Worm (Caenorhabditis elegans) whole organism, L3 larva: ENCODE data around the gene Y38H6C.15.
"Not testable (repeated sequence)": the region's sequence is repeated elsewhere in the genome, so short reads cannot be mapped to it uniquely, and the experiment has no call there.

Experiments
- ZK546.5 ChIP-seq: sonication (generic microtip); optimal IDR thresholded peaks from 2 replicates; lab custom pipeline; 2017; ENCODE audit warnings: missing biosample characterization, missing genetic modification characterization
- ama-1 ChIP-seq: fragments of 150-350 bp; optimal IDR thresholded peaks from 2 replicates; lab custom pipeline; 2018
- ceh-16 ChIP-seq: sonication (generic microtip); optimal IDR thresholded peaks from 2 replicates; lab custom pipeline; 2017; ENCODE audit warnings: missing biosample characterization, missing genetic modification characterization
- ceh-28 ChIP-seq: fragments of 150-350 bp; optimal IDR thresholded peaks from 2 replicates; lab custom pipeline; 2014; ENCODE audit warnings: missing biosample characterization, missing genetic modification reagents, missing genetic modification characterization
- ceh-82 ChIP-seq: fragments of 150-350 bp; optimal IDR thresholded peaks from 2 replicates; lab custom pipeline; 2014; ENCODE audit warnings: missing biosample characterization, missing genetic modification characterization
- daf-12 ChIP-seq: fragments of 150-350 bp; optimal IDR thresholded peaks from 2 replicates; lab custom pipeline; 2014; ENCODE audit warnings: missing biosample characterization, missing genetic modification reagents, missing genetic modification characterization
- egl-27 ChIP-seq: sonication (generic microtip); optimal IDR thresholded peaks from 4 replicates; lab custom pipeline; 2017; ENCODE audit warnings: missing biosample characterization, missing genetic modification reagents, missing genetic modification characterization
- egl-5 ChIP-seq: fragments of 150-350 bp; optimal IDR thresholded peaks from 2 replicates; lab custom pipeline; 2017; ENCODE audit warnings: missing biosample characterization, missing genetic modification reagents, missing genetic modification characterization, inconsistent platforms
- elt-1 ChIP-seq: fragments of 150-350 bp; optimal IDR thresholded peaks from 2 replicates; lab custom pipeline; 2014; ENCODE audit warnings: missing biosample characterization, missing genetic modification characterization
- elt-2 ChIP-seq: sonication (generic microtip); optimal IDR thresholded peaks from 2 replicates; lab custom pipeline; 2016; ENCODE audit warnings: missing genetic modification reagents, mild to moderate bottlenecking, missing genetic modification characterization, missing compliant biosample characterization
- eor-1 ChIP-seq, 2 experiments: fragments of 150-350 bp; optimal IDR thresholded peaks; 2 replicates each; lab custom pipeline; 2014 to 2018; ENCODE audit warnings: missing biosample characterization in 2 of 2, missing genetic modification characterization in 2 of 2
- fkh-10 ChIP-seq: sonication (generic microtip); optimal IDR thresholded peaks from 2 replicates; lab custom pipeline; 2017; ENCODE audit warnings: missing biosample characterization, missing genetic modification reagents, missing genetic modification characterization
- fos-1 ChIP-seq: fragments of 150-350 bp; optimal IDR thresholded peaks from 2 replicates; lab custom pipeline; 2014; ENCODE audit warnings: missing biosample characterization, missing genetic modification characterization
- hmg-11 ChIP-seq: sonication (generic microtip); optimal IDR thresholded peaks from 2 replicates; lab custom pipeline; 2016; ENCODE audit warnings: missing genetic modification characterization, missing compliant biosample characterization
- jun-1 ChIP-seq: fragments of 150-350 bp; optimal IDR thresholded peaks from 2 replicates; lab custom pipeline; 2014; ENCODE audit warnings: missing biosample characterization, missing genetic modification reagents, missing genetic modification characterization
- lin-39 ChIP-seq: fragments of 150-350 bp; optimal IDR thresholded peaks from 2 replicates; lab custom pipeline; 2018; ENCODE audit warnings: missing biosample characterization, missing genetic modification reagents, missing genetic modification characterization
- mml-1 ChIP-seq: fragments of 150-350 bp; sonication (generic microtip); optimal IDR thresholded peaks from 3 replicates; lab custom pipeline; 2014; ENCODE audit warnings: missing biosample characterization, missing genetic modification characterization
- nfya-1 ChIP-seq: sonication (generic microtip); optimal IDR thresholded peaks from 2 replicates; lab custom pipeline; 2017; ENCODE audit warnings: missing genetic modification characterization, mild to moderate bottlenecking, missing compliant biosample characterization, antibody characterized with exemption, moderate library complexity; ENCODE audit not compliant: insufficient read depth
- nhr-23 ChIP-seq: fragments of 150-350 bp; optimal IDR thresholded peaks from 2 replicates; lab custom pipeline; 2014; ENCODE audit warnings: missing biosample characterization, missing genetic modification reagents, missing genetic modification characterization
- nhr-237 ChIP-seq: fragments of 150-350 bp; optimal IDR thresholded peaks from 2 replicates; lab custom pipeline; 2014; ENCODE audit warnings: missing biosample characterization, missing genetic modification characterization
- nhr-28 ChIP-seq: fragments of 150-350 bp; optimal IDR thresholded peaks from 2 replicates; lab custom pipeline; 2014; ENCODE audit warnings: missing biosample characterization, missing genetic modification characterization
- nhr-43 ChIP-seq: sonication (generic microtip); optimal IDR thresholded peaks from 2 replicates; lab custom pipeline; 2016; ENCODE audit warnings: mild to moderate bottlenecking, missing genetic modification characterization, missing compliant biosample characterization; ENCODE audit not compliant: poor library complexity, severe bottlenecking
- nhr-67 ChIP-seq: fragments of 150-350 bp; optimal IDR thresholded peaks from 2 replicates; lab custom pipeline; 2014; ENCODE audit warnings: missing biosample characterization, missing genetic modification characterization
- nhr-76 ChIP-seq: fragments of 150-350 bp; sonication (generic microtip); optimal IDR thresholded peaks from 5 replicates; lab custom pipeline; 2014; ENCODE audit warnings: missing biosample characterization, missing genetic modification characterization
- pha-4 ChIP-seq: fragments of 150-350 bp; optimal IDR thresholded peaks from 2 replicates; lab custom pipeline; 2014; ENCODE audit warnings: missing biosample characterization, missing genetic modification reagents, missing genetic modification characterization
- pqm-1 ChIP-seq: fragments of 150-350 bp; optimal IDR thresholded peaks from 2 replicates; lab custom pipeline; 2017; ENCODE audit warnings: missing biosample characterization, missing genetic modification characterization, inconsistent platforms
- sea-2 ChIP-seq: fragments of 150-350 bp; sonication (generic microtip); optimal IDR thresholded peaks from 4 replicates; lab custom pipeline; 2014; ENCODE audit warnings: missing biosample characterization, missing genetic modification reagents, missing genetic modification characterization
- skn-1 ChIP-seq: fragments of 150-350 bp; optimal IDR thresholded peaks from 2 replicates; lab custom pipeline; 2014; ENCODE audit warnings: missing biosample characterization, missing genetic modification characterization
- tbx-2 ChIP-seq: sonication (generic microtip); optimal IDR thresholded peaks from 2 replicates; lab custom pipeline; 2016; ENCODE audit warnings: mild to moderate bottlenecking, missing genetic modification characterization, missing compliant biosample characterization
- unc-39 ChIP-seq: sonication (generic microtip); optimal IDR thresholded peaks from 4 replicates; lab custom pipeline; 2017; ENCODE audit warnings: missing biosample characterization, missing genetic modification characterization
- unc-62 ChIP-seq: fragments of 150-350 bp; sonication (generic microtip); optimal IDR thresholded peaks from 4 replicates; lab custom pipeline; 2014; ENCODE audit warnings: missing biosample characterization, missing genetic modification reagents, missing genetic modification characterization
- zag-1 ChIP-seq: fragments of 150-350 bp; optimal IDR thresholded peaks from 2 replicates; lab custom pipeline; 2014; ENCODE audit warnings: missing biosample characterization, missing genetic modification characterization
- ztf-11 ChIP-seq: fragments of 150-350 bp; optimal IDR thresholded peaks from 2 replicates; lab custom pipeline; 2014; ENCODE audit warnings: missing biosample characterization, missing genetic modification characterization

Gene Y38H6C.15

ce11 chrV:20513661-20514060, 22.4 kb downstream of the Y38H6C.15 start, which contains the start of gene Y38H6C.8:
Y38H6C.8 (plus strand) TSS chrV:20513961.
- not testable (repeated sequence) for TF ChIP-seq mml-1; ztf-11 (tag; lab: Kevin White, UChicago); egl-27 (tag; lab: Kevin White, UChicago)

- no peak for TF ChIP-seq fkh-10 (GFP tag; lab: Kevin White, UChicago)
- TF ChIP-seq nhr-76 (tag; lab: Kevin White, UChicago) = no peak
- TF ChIP-seq sea-2 (GFP tag; lab: Kevin White, UChicago) = no peak
- TF ChIP-seq pqm-1 (tag; lab: Kevin White, UChicago) = no peak
- no peak for TF ChIP-seq ceh-16 (tag; lab: Kevin White, UChicago)
- TF ChIP-seq fos-1 = no peak
- TF ChIP-seq pha-4 = no peak
- no peak for TF ChIP-seq nhr-28 (tag; lab: Kevin White, UChicago)
These were observed 26.7 kb downstream of the Y38H6C.15 start for ce11 chrV:20509427-20509826.

- TF ChIP-seq unc-62 (GFP tag; lab: Kevin White, UChicago) (no peak), fkh-10 (GFP tag; lab: Kevin White, UChicago) (no peak), unc-39 (tag; lab: Kevin White, UChicago) (no peak), nfya-1 (tag; lab: Kevin White, UChicago) (no peak), mml-1 (no peak), hmg-11 (tag; lab: Kevin White, UChicago) (no peak)
These were observed 29.6 kb downstream of the Y38H6C.15 start for ce11 chrV:20506542-20506941.

- TF ChIP-seq skn-1 = no peak
These were observed 31.1 kb downstream of the Y38H6C.15 start, which contains the start of gene Y38H6C.4 for ce11 chrV:20504997-20505396. Y38H6C.4 (minus strand) TSS chrV:20505097.

ce11 chrV:20500405-20500804, 35.7 kb downstream of the Y38H6C.15 start, which contains the start of gene dct-14:
dct-14 (minus strand) TSS chrV:20500505.
- TF ChIP-seq ZK546.5 (tag; lab: Kevin White, UChicago) = no peak

ce11 chrV:20499642-20500041, 36.5 kb downstream of the Y38H6C.15 start:
- TF ChIP-seq pqm-1 (tag; lab: Kevin White, UChicago) (peak; percentile 8), fos-1 (no peak), elt-2 (tag; lab: Kevin White, UChicago) (peak; percentile 30)

ce11 chrV:20498980-20499379, 37.1 kb downstream of the Y38H6C.15 start, which contains the start of gene dct-16:
dct-16 (minus strand) TSS chrV:20499057.
- TF ChIP-seq ZK546.5 (tag; lab: Kevin White, UChicago) = no peak
- TF ChIP-seq jun-1 (tag; lab: Kevin White, UChicago) = no peak
- no peak for TF ChIP-seq lin-39 (tag; lab: Kevin White, UChicago)
- no peak for TF ChIP-seq ceh-82 (tag; lab: Kevin White, UChicago)
- TF ChIP-seq eor-1 (tag; optimal IDR thresholded peaks at IDR 0.05; lab: Kevin White, UChicago) = no peak
- TF ChIP-seq egl-5 = no peak
- TF ChIP-seq nhr-76 (tag; lab: Kevin White, UChicago) = no peak
- TF ChIP-seq fkh-10 (GFP tag; lab: Kevin White, UChicago) = no peak
- TF ChIP-seq ztf-11 (tag; lab: Kevin White, UChicago) = no peak
- no peak for TF ChIP-seq nhr-43
- no peak for TF ChIP-seq ceh-28
- TF ChIP-seq elt-2 (tag; lab: Kevin White, UChicago) = peak; percentile 97
- no peak for TF ChIP-seq nhr-23 (tag; lab: Kevin White, UChicago)
- no peak for TF ChIP-seq tbx-2
- no peak for TF ChIP-seq zag-1
- TF ChIP-seq daf-12 (tag; lab: Kevin White, UChicago) = no peak
- TF ChIP-seq pqm-1 (tag; lab: Kevin White, UChicago) = peak; percentile 90
- TF ChIP-seq elt-1 = no peak
- no peak for TF ChIP-seq fos-1
- no peak for TF ChIP-seq nhr-237 (tag; lab: Kevin White, UChicago)
- peak; percentile 39 for TF ChIP-seq ama-1 (lab: Kevin White, UChicago)
- TF ChIP-seq nhr-67 = no peak
- no peak for TF ChIP-seq ceh-16 (tag; lab: Kevin White, UChicago)
- TF ChIP-seq hmg-11 (tag; lab: Kevin White, UChicago) = no peak
- no peak for TF ChIP-seq nhr-28 (tag; lab: Kevin White, UChicago)
